Worm (Caenorhabditis elegans): ENCODE measurements around the gene fmo-1.

DNA sequence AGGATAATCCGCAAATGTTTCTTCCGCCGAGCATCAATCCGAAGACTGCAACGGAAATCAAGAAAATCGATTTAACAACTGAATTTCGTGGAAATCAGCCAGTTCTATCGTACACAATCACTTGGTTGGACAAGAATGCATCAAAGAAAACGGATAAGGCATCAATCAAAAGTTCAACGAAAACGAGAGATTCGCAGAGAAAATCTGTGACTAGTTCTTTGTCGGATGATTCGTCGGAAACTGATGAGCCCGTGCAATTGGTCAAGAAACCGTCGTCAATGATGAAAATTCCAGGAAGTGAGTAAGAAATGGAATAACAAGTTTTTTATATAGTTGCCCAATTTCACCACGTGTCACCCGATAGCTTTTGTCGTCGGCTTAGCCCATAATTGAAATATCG lies 44.4 kb downstream of the fmo-1 start, which contains the start of gene R102.6:
- TF ChIP-seq zag-1 (tag; optimal IDR thresholded peaks at IDR 0.05) (no peak), egl-27 (tag; optimal IDR thresholded peaks at IDR 0.05) (no peak), nhr-237 (tag; optimal IDR thresholded peaks at IDR 0.05) (no peak), aly-2 (tag; optimal IDR thresholded peaks at IDR 0.05) (no peak), R02D3.7 (tag; optimal IDR thresholded peaks at IDR 0.05) (no peak), ceh-16 (tag; optimal IDR thresholded peaks at IDR 0.05) (no peak), nfya-1 (tag; optimal IDR thresholded peaks at IDR 0.05; ENCODE audit: insufficient read depth) (no peak), ceh-82 (tag; optimal IDR thresholded peaks at IDR 0.05) (no peak), unc-39 (tag; optimal IDR thresholded peaks at IDR 0.05) (no peak), nhr-76 (tag; optimal IDR thresholded peaks at IDR 0.05) (no peak), nhr-25 (tag; optimal IDR thresholded peaks at IDR 0.05) (no peak)
